Fruit fly (Drosophila melanogaster) whole organism, embryonic: Measurements from ENCODE around the gene CG13127.

Source experiments
- Ada2b ChIP-seq: fragments of 200-800 bp; sonication (Bioruptor generic); IDR thresholded peaks from 2 replicates; pipeline ENCODE4 v1.3.6; 2022; ENCODE audit warnings: missing biosample characterization, missing genetic modification characterization
- Antp ChIP-seq: fragments of 200-800 bp; sonication (Bioruptor generic); optimal IDR thresholded peaks from 3 replicates; lab custom pipeline; 2016; ENCODE audit warnings: missing biosample characterization, missing genetic modification characterization
- B-H1 ChIP-seq: fragments of 200-800 bp; sonication (Bioruptor generic); IDR thresholded peaks from 3 replicates; pipeline ENCODE4 v1.3.6; 2022; ENCODE audit warnings: missing biosample characterization, missing genetic modification characterization
- Bgb ChIP-seq: fragments of 200-800 bp; sonication (Bioruptor generic); IDR thresholded peaks from 2 replicates; pipeline ENCODE4 v1.3.6; 2022; ENCODE audit warnings: missing biosample characterization, missing genetic modification characterization; ENCODE audit not compliant: partially characterized antibody
- CG10431 ChIP-seq: fragments of 200-800 bp; sonication (Bioruptor generic); optimal IDR thresholded peaks from 3 replicates; lab custom pipeline; 2018; ENCODE audit warnings: missing biosample characterization, mild to moderate bottlenecking, missing genetic modification characterization
- CG11085 ChIP-seq: fragments of 200-800 bp; sonication (Bioruptor generic); IDR thresholded peaks from 2 replicates; pipeline ENCODE4 v1.3.6; 2022; ENCODE audit warnings: missing biosample characterization, missing genetic modification characterization
- CG12155 ChIP-seq: fragments of 200-800 bp; sonication (Bioruptor generic); optimal IDR thresholded peaks from 3 replicates; lab custom pipeline; 2016; ENCODE audit warnings: missing biosample characterization, missing genetic modification characterization
- CG12219 ChIP-seq: fragments of 200-800 bp; sonication (Bioruptor generic); optimal IDR thresholded peaks from 3 replicates; lab custom pipeline; 2018; ENCODE audit warnings: missing biosample characterization, mild to moderate bottlenecking, missing genetic modification characterization
- CG15269 ChIP-seq: fragments of 200-800 bp; sonication (Bioruptor generic); optimal IDR thresholded peaks from 2 replicates; lab custom pipeline; 2018; ENCODE audit warnings: missing biosample characterization, mild to moderate bottlenecking, missing genetic modification characterization, moderate library complexity
- CG15514 ChIP-seq: fragments of 200-800 bp; sonication (Bioruptor generic); optimal IDR thresholded peaks from 3 replicates; lab custom pipeline; 2017; ENCODE audit warnings: missing biosample characterization, missing genetic modification characterization, mild to moderate bottlenecking, moderate library complexity, missing genetic modification reagents
- CG16813 ChIP-seq: fragments of 200-800 bp; sonication (Bioruptor generic); IDR thresholded peaks from 3 replicates; pipeline ENCODE4 v1.3.6; 2022; ENCODE audit warnings: missing biosample characterization, missing genetic modification characterization; ENCODE audit not compliant: partially characterized antibody
- CG17186 ChIP-seq: fragments of 200-800 bp; sonication (Bioruptor generic); optimal IDR thresholded peaks from 3 replicates; lab custom pipeline; 2017; ENCODE audit warnings: missing biosample characterization, missing genetic modification reagents, missing genetic modification characterization
- CG17328 ChIP-seq: fragments of 200-800 bp; sonication (Bioruptor generic); IDR thresholded peaks from 2 replicates; pipeline ENCODE4 v1.3.6; 2022; ENCODE audit warnings: missing biosample characterization, missing genetic modification characterization
- CG34224 ChIP-seq: fragments of 200-800 bp; sonication (Bioruptor generic); IDR thresholded peaks from 3 replicates; pipeline ENCODE4 v1.3.6; 2022; ENCODE audit warnings: missing biosample characterization, missing genetic modification characterization; ENCODE audit not compliant: partially characterized antibody
- CG42726 ChIP-seq: fragments of 200-800 bp; sonication (Bioruptor generic); IDR thresholded peaks from 2 replicates; pipeline ENCODE4 v1.3.6; 2022; ENCODE audit warnings: missing biosample characterization, missing genetic modification characterization; ENCODE audit not compliant: partially characterized antibody
- CG4424 ChIP-seq: fragments of 200-800 bp; sonication (Bioruptor generic); optimal IDR thresholded peaks from 3 replicates; lab custom pipeline; 2016; ENCODE audit warnings: missing biosample characterization, missing genetic modification characterization
- CG5245 ChIP-seq: fragments of 200-800 bp; sonication (Bioruptor generic); optimal IDR thresholded peaks from 3 replicates; lab custom pipeline; 2016; ENCODE audit warnings: missing biosample characterization, missing genetic modification characterization
- CG6689 ChIP-seq: fragments of 200-800 bp; sonication (Bioruptor generic); IDR thresholded peaks from 2 replicates; pipeline ENCODE4 v1.3.6; 2022; ENCODE audit warnings: missing biosample characterization, missing genetic modification characterization
- CG6813 ChIP-seq: fragments of 200-800 bp; sonication (Bioruptor generic); optimal IDR thresholded peaks from 2 replicates; lab custom pipeline; 2017; ENCODE audit warnings: missing biosample characterization, missing genetic modification characterization, mild to moderate bottlenecking, moderate library complexity, missing genetic modification reagents
- CG7357 ChIP-seq: fragments of 200-800 bp; sonication (Bioruptor generic); IDR thresholded peaks from 3 replicates; pipeline ENCODE4 v1.3.6; 2022; ENCODE audit warnings: missing biosample characterization, missing genetic modification characterization
- CG8388 ChIP-seq: fragments of 200-800 bp; sonication (Bioruptor generic); optimal IDR thresholded peaks from 2 replicates; lab custom pipeline; 2019; ENCODE audit warnings: missing biosample characterization, mild to moderate bottlenecking, missing genetic modification characterization, moderate library complexity
- CG8924 ChIP-seq: fragments of 200-800 bp; optimal IDR thresholded peaks from 3 replicates; lab custom pipeline; 2019; ENCODE audit warnings: missing biosample characterization, mild to moderate bottlenecking, missing genetic modification characterization, moderate library complexity
- CG9817 ChIP-seq: fragments of 200-800 bp; sonication (Bioruptor generic); optimal IDR thresholded peaks from 2 replicates; lab custom pipeline; 2018; ENCODE audit warnings: missing biosample characterization, mild to moderate bottlenecking, missing genetic modification characterization, moderate library complexity
- D ChIP-seq, 2 experiments: fragments of 200-800 bp in 1 of 2; fragments of >200 bp in 1 of 2; sonication (Bioruptor generic) in 1 of 2; optimal IDR thresholded peaks; 2 replicates in 1 of 2; 3 replicates in 1 of 2; lab custom pipeline; 2017; ENCODE audit warnings: mild to moderate bottlenecking in 1 of 2, missing biosample characterization in 1 of 2, missing genetic modification characterization in 1 of 2, missing genetic modification reagents in 1 of 2
- Dref ChIP-seq: fragments of 200-800 bp; sonication (Bioruptor generic); IDR thresholded peaks from 2 replicates; pipeline ENCODE4 v1.3.6; 2022; ENCODE audit warnings: missing biosample characterization, missing genetic modification characterization
- Fer3 ChIP-seq: fragments of 200-800 bp; sonication (Bioruptor generic); optimal IDR thresholded peaks from 2 replicates; lab custom pipeline; 2018; ENCODE audit warnings: missing biosample characterization, mild to moderate bottlenecking, missing genetic modification characterization, moderate library complexity
- Hr3 ChIP-seq: fragments of 200-800 bp; sonication (Bioruptor generic); optimal IDR thresholded peaks from 3 replicates; lab custom pipeline; 2016; ENCODE audit warnings: missing biosample characterization, missing genetic modification characterization
- Hr39 ChIP-seq: fragments of >200 bp; optimal IDR thresholded peaks from 2 replicates; lab custom pipeline; 2017
- Max ChIP-seq: fragments of 200-800 bp; sonication (Bioruptor generic); optimal IDR thresholded peaks from 2 replicates; lab custom pipeline; 2016; ENCODE audit warnings: missing biosample characterization, mild to moderate bottlenecking, missing genetic modification characterization
- Meics ChIP-seq: fragments of 200-800 bp; sonication (Bioruptor generic); optimal IDR thresholded peaks from 2 replicates; lab custom pipeline; 2017; ENCODE audit warnings: missing biosample characterization, mild to moderate bottlenecking, missing genetic modification characterization
- Mrtf ChIP-seq: fragments of 200-800 bp; sonication (Bioruptor generic); IDR thresholded peaks from 3 replicates; pipeline ENCODE4 v1.3.6; 2022; ENCODE audit warnings: missing biosample characterization, missing genetic modification characterization
- Rfx ChIP-seq: fragments of 200-800 bp; sonication (Bioruptor generic); IDR thresholded peaks from 2 replicates; pipeline ENCODE4 v1.3.6; 2022; ENCODE audit warnings: missing biosample characterization, missing genetic modification characterization
- ap ChIP-seq: fragments of 200-800 bp; sonication (Bioruptor generic); IDR thresholded peaks from 2 replicates; pipeline ENCODE4 v1.3.6; 2022; ENCODE audit warnings: missing biosample characterization, missing genetic modification characterization
- cg ChIP-seq: fragments of 200-800 bp; sonication (Bioruptor generic); optimal IDR thresholded peaks from 3 replicates; lab custom pipeline; 2019; ENCODE audit warnings: missing biosample characterization, mild to moderate bottlenecking, missing genetic modification characterization, moderate library complexity
- chm ChIP-seq: fragments of 200-800 bp; sonication (Bioruptor generic); IDR thresholded peaks from 2 replicates; pipeline ENCODE4 v1.3.6; 2022; ENCODE audit warnings: missing biosample characterization, missing genetic modification characterization
- dpn ChIP-seq, 2 experiments: fragments of 200-800 bp; sonication (Bioruptor generic); optimal IDR thresholded peaks; 3 replicates each; lab custom pipeline; 2016; ENCODE audit warnings: missing biosample characterization in 2 of 2, missing genetic modification characterization in 2 of 2
- ftz-f1 ChIP-seq: fragments of 200-800 bp; sonication (Bioruptor generic); optimal IDR thresholded peaks from 2 replicates; lab custom pipeline; 2016; ENCODE audit warnings: missing biosample characterization, missing genetic modification characterization
- gfzf ChIP-seq: fragments of 200-800 bp; sonication (Bioruptor generic); optimal IDR thresholded peaks from 2 replicates; lab custom pipeline; 2016; ENCODE audit warnings: missing biosample characterization, mild to moderate bottlenecking, missing genetic modification characterization, moderate library complexity
- kay ChIP-seq: fragments of 200-800 bp; sonication (Bioruptor generic); optimal IDR thresholded peaks from 2 replicates; lab custom pipeline; 2016; ENCODE audit warnings: missing biosample characterization, missing genetic modification characterization
- lbe ChIP-seq: fragments of 200-800 bp; sonication (Bioruptor generic); optimal IDR thresholded peaks from 2 replicates; lab custom pipeline; 2016; ENCODE audit warnings: missing biosample characterization, mild to moderate bottlenecking, missing genetic modification characterization
- nmo ChIP-seq: fragments of 200-800 bp; sonication (Bioruptor generic); optimal IDR thresholded peaks from 2 replicates; lab custom pipeline; 2018; ENCODE audit warnings: missing biosample characterization, mild to moderate bottlenecking, missing genetic modification characterization, moderate library complexity
- nom ChIP-seq: fragments of 200-800 bp; sonication (Bioruptor generic); optimal IDR thresholded peaks from 2 replicates; lab custom pipeline; 2017; ENCODE audit warnings: missing biosample characterization, missing genetic modification characterization, mild to moderate bottlenecking, moderate library complexity, missing genetic modification reagents
- p53 ChIP-seq: fragments of 200-800 bp; sonication (Bioruptor generic); optimal IDR thresholded peaks from 2 replicates; lab custom pipeline; 2016; ENCODE audit warnings: missing biosample characterization, missing genetic modification characterization
- pfk ChIP-seq: fragments of 200-800 bp; sonication (Bioruptor generic); optimal IDR thresholded peaks from 2 replicates; lab custom pipeline; 2018; ENCODE audit warnings: missing biosample characterization, mild to moderate bottlenecking, missing genetic modification characterization, moderate library complexity
- pzg ChIP-seq: fragments of 200-800 bp; sonication (Bioruptor generic); optimal IDR thresholded peaks from 3 replicates; lab custom pipeline; 2018; ENCODE audit warnings: missing biosample characterization, mild to moderate bottlenecking, missing genetic modification characterization, moderate library complexity
- repo ChIP-seq: fragments of 200-800 bp; sonication (Bioruptor generic); optimal IDR thresholded peaks from 2 replicates; lab custom pipeline; 2016; ENCODE audit warnings: missing biosample characterization, missing genetic modification characterization
- scrt ChIP-seq: fragments of 200-800 bp; sonication (Bioruptor generic); optimal IDR thresholded peaks from 2 replicates; lab custom pipeline; 2018; ENCODE audit warnings: missing biosample characterization, mild to moderate bottlenecking, missing genetic modification characterization, moderate library complexity
- sens ChIP-seq: fragments of 200-800 bp; sonication (Bioruptor generic); peaks from one replicate; lab custom pipeline; 2016; ENCODE audit warnings: missing biosample characterization, missing genetic modification characterization
- sna ChIP-seq: fragments of 200-800 bp; sonication (Bioruptor generic); IDR thresholded peaks from 2 replicates; pipeline ENCODE4 v1.3.6; 2022; ENCODE audit warnings: missing biosample characterization, missing genetic modification characterization; ENCODE audit not compliant: partially characterized antibody
- tio ChIP-seq: fragments of 200-800 bp; sonication (Bioruptor generic); optimal IDR thresholded peaks from 2 replicates; lab custom pipeline; 2017; ENCODE audit warnings: missing biosample characterization, missing genetic modification characterization, inconsistent platforms
- wek ChIP-seq: fragments of 200-800 bp; sonication (Bioruptor generic); optimal IDR thresholded peaks from 3 replicates; lab custom pipeline; 2018; ENCODE audit warnings: missing biosample characterization, mild to moderate bottlenecking, missing genetic modification characterization, moderate library complexity

Gene CG13127

dm6 chr2L:10004574-10004973 lies 21.9 kb upstream of the CG13127 start (continued):
- no peak; the same call in 2 of the 3 replicates for TF ChIP-seq CG34224 (GFP tag; lab: Robert Waterston, UW)
- no peak for TF ChIP-seq Rfx (GFP tag; lab: Robert Waterston, UW)
- TF ChIP-seq ap (GFP tag; lab: Robert Waterston, UW), result no peak
- no peak for TF ChIP-seq repo (GFP tag; lab: Kevin White, UChicago)
- peak; percentile 63 for TF ChIP-seq chm (GFP tag; lab: Robert Waterston, UW)
- no peak for TF ChIP-seq CG5245 (GFP tag; lab: Kevin White, UChicago)
- no peak for TF ChIP-seq lbe (GFP tag; lab: Kevin White, UChicago)
- no peak; the same call in 2 of the 3 replicates for TF ChIP-seq CG16813 (GFP tag; lab: Robert Waterston, UW)
- no peak for TF ChIP-seq CG7357 (GFP tag; lab: Robert Waterston, UW)
- no peak for TF ChIP-seq CG12219 (GFP tag; lab: Kevin White, UChicago)
- no peak for TF ChIP-seq CG8388 (GFP tag; lab: Kevin White, UChicago)
- TF ChIP-seq B-H1 (GFP tag; lab: Robert Waterston, UW), result no peak
- TF ChIP-seq Bgb, result no peak; the same call in 1 of the 2 replicates
- no peak for TF ChIP-seq CG6689
- peak; percentile 42 for TF ChIP-seq nom (GFP tag; lab: Kevin White, UChicago)
- TF ChIP-seq Dref (GFP tag; lab: Robert Waterston, UW), result no peak
- TF ChIP-seq CG8924 (tag; lab: Kevin White, UChicago), result no peak
- no peak for TF ChIP-seq Mrtf (GFP tag; lab: Robert Waterston, UW)
- TF ChIP-seq Ada2b (GFP tag; lab: Robert Waterston, UW), result no peak
- TF ChIP-seq gfzf (GFP tag; lab: Kevin White, UChicago), result no peak
- TF ChIP-seq CG15514 (GFP tag; lab: Kevin White, UChicago), result no peak
- TF ChIP-seq ftz-f1, result no peak
- TF ChIP-seq kay (GFP tag; lab: Kevin White, UChicago), result no peak
- TF ChIP-seq Hr3, result no peak
- TF ChIP-seq cg (GFP tag; lab: Kevin White, UChicago), result peak; percentile 42
- TF ChIP-seq nmo (GFP tag; lab: Kevin White, UChicago), result no peak
- TF ChIP-seq Hr39 (lab: Kevin White, UChicago), result no peak
- TF ChIP-seq dpn (GFP tag; optimal IDR thresholded peaks at IDR 0.05; lab: Kevin White, UChicago), result no peak
- no peak for TF ChIP-seq pfk
- TF ChIP-seq Meics (GFP tag; lab: Kevin White, UChicago), result no peak
- no peak for TF ChIP-seq Fer3 (tag; lab: Kevin White, UChicago)
- TF ChIP-seq pzg (GFP tag; lab: Kevin White, UChicago), result no peak
- no peak for TF ChIP-seq Max (GFP tag; lab: Kevin White, UChicago)
- TF ChIP-seq sna (GFP tag; lab: Robert Waterston, UW), result 0 out of 2 replicates have a peak, but pooled peaks have one; percentile 44
- peak; percentile 59 for TF ChIP-seq sens
- no peak for TF ChIP-seq CG15269 (tag; lab: Kevin White, UChicago)
- TF ChIP-seq D (optimal IDR thresholded peaks at IDR 0.05; lab: Kevin White, UChicago), result no peak
- TF ChIP-seq D (GFP tag; optimal IDR thresholded peaks at IDR 0.05; lab: Kevin White, UChicago), result no peak
- no peak for TF ChIP-seq CG17328
- TF ChIP-seq CG6813 (GFP tag; lab: Kevin White, UChicago), result no peak
- no peak for TF ChIP-seq CG42726
- TF ChIP-seq CG4424 (GFP tag; lab: Kevin White, UChicago), result no peak
- TF ChIP-seq CG12155 (GFP tag; lab: Kevin White, UChicago), result no peak
- TF ChIP-seq CG17186, result no peak
- TF ChIP-seq CG9817 (tag; lab: Kevin White, UChicago), result no peak
- TF ChIP-seq scrt (GFP tag; lab: Kevin White, UChicago), result no peak
- no peak for TF ChIP-seq Antp (GFP tag; lab: Kevin White, UChicago)
- TF ChIP-seq tio, result no peak
- no peak for TF ChIP-seq CG11085 (GFP tag; lab: Robert Waterston, UW)
- peak; percentile 15 for TF ChIP-seq wek (GFP tag; lab: Kevin White, UChicago)
- TF ChIP-seq CG10431, result no peak
- no peak for TF ChIP-seq p53 (GFP tag; lab: Kevin White, UChicago)
